Fruit fly (Drosophila melanogaster) whole organism, embryonic: ENCODE results near the gene CG42579.

Experiments used
- Asciz ChIP-seq: fragments of 200-800 bp; sonication (Bioruptor generic); optimal IDR thresholded peaks from 2 replicates; lab custom pipeline; 2017; ENCODE audit warnings: missing biosample characterization, mild to moderate bottlenecking, missing genetic modification characterization, missing genetic modification reagents
- BEAF-32 ChIP-seq: fragments of 200-800 bp; sonication (Bioruptor generic); optimal IDR thresholded peaks from 3 replicates; lab custom pipeline; 2017; ENCODE audit warnings: missing biosample characterization, missing genetic modification characterization, mild to moderate bottlenecking, moderate library complexity, missing genetic modification reagents
- Blimp-1 ChIP-seq: fragments of 200-800 bp; sonication (Bioruptor generic); optimal IDR thresholded peaks from 3 replicates; lab custom pipeline; 2018; ENCODE audit warnings: missing biosample characterization, missing genetic modification characterization, mild to moderate bottlenecking, moderate library complexity, missing genetic modification reagents
- CG12769 ChIP-seq: fragments of 200-800 bp; sonication (Bioruptor generic); optimal IDR thresholded peaks from 2 replicates; lab custom pipeline; 2019; ENCODE audit warnings: missing biosample characterization, mild to moderate bottlenecking, missing genetic modification characterization, moderate library complexity
- CG13296 ChIP-seq: fragments of 200-800 bp; sonication (Bioruptor generic); optimal IDR thresholded peaks from 3 replicates; lab custom pipeline; 2018; ENCODE audit warnings: missing biosample characterization, mild to moderate bottlenecking, missing genetic modification characterization
- CG13894 ChIP-seq: fragments of 200-800 bp; sonication (Bioruptor generic); optimal IDR thresholded peaks from 3 replicates; lab custom pipeline; 2018; ENCODE audit warnings: missing biosample characterization, mild to moderate bottlenecking, missing genetic modification characterization, moderate library complexity
- CG15479 ChIP-seq: fragments of 200-800 bp; sonication (Bioruptor generic); optimal IDR thresholded peaks from 3 replicates; lab custom pipeline; 2019; ENCODE audit warnings: missing biosample characterization, mild to moderate bottlenecking, missing genetic modification characterization, moderate library complexity
- CG15696 ChIP-seq: fragments of 200-800 bp; sonication (Bioruptor generic); optimal IDR thresholded peaks from 2 replicates; lab custom pipeline; 2019; ENCODE audit warnings: missing biosample characterization, mild to moderate bottlenecking, missing genetic modification characterization, moderate library complexity
- CG17385 ChIP-seq: fragments of 200-800 bp; sonication (Bioruptor generic); optimal IDR thresholded peaks from 3 replicates; lab custom pipeline; 2018; ENCODE audit warnings: missing biosample characterization, mild to moderate bottlenecking, missing genetic modification characterization
- CG30431 ChIP-seq: fragments of 200-800 bp; sonication (Bioruptor generic); optimal IDR thresholded peaks from 2 replicates; lab custom pipeline; 2017; ENCODE audit warnings: missing biosample characterization, missing genetic modification characterization
- CG3407 ChIP-seq: fragments of 200-800 bp; sonication (Bioruptor generic); optimal IDR thresholded peaks from 2 replicates; lab custom pipeline; 2018; ENCODE audit warnings: missing biosample characterization, mild to moderate bottlenecking, missing genetic modification characterization
- CG6272 ChIP-seq: fragments of 200-800 bp; sonication (Bioruptor generic); IDR thresholded peaks from 2 replicates; pipeline ENCODE4 v1.3.6; 2022; ENCODE audit warnings: missing biosample characterization, missing genetic modification characterization
- CG6854 ChIP-seq: fragments of 200-800 bp; sonication (Bioruptor generic); optimal IDR thresholded peaks from 3 replicates; lab custom pipeline; 2017; ENCODE audit warnings: missing biosample characterization, mild to moderate bottlenecking, missing genetic modification characterization
- CG7786 ChIP-seq: fragments of 200-800 bp; sonication (Bioruptor generic); optimal IDR thresholded peaks from 2 replicates; lab custom pipeline; 2016; ENCODE audit warnings: missing biosample characterization, missing genetic modification characterization
- CG7928 ChIP-seq: fragments of 200-800 bp; sonication (Bioruptor generic); optimal IDR thresholded peaks from 2 replicates; lab custom pipeline; 2017; ENCODE audit warnings: missing biosample characterization, mild to moderate bottlenecking, missing genetic modification characterization
- CG8924 ChIP-seq: fragments of 200-800 bp; optimal IDR thresholded peaks from 3 replicates; lab custom pipeline; 2019; ENCODE audit warnings: missing biosample characterization, mild to moderate bottlenecking, missing genetic modification characterization, moderate library complexity
- CG9727 ChIP-seq: fragments of 200-800 bp; sonication (Bioruptor generic); optimal IDR thresholded peaks from 3 replicates; lab custom pipeline; 2017; ENCODE audit warnings: missing biosample characterization, mild to moderate bottlenecking, missing genetic modification characterization
- CHES-1-like ChIP-seq: fragments of 200-800 bp; sonication (Bioruptor generic); optimal IDR thresholded peaks from 2 replicates; lab custom pipeline; 2016; ENCODE audit warnings: missing biosample characterization, missing genetic modification characterization
- Dip3 ChIP-seq: fragments of 200-800 bp; sonication (Bioruptor generic); optimal IDR thresholded peaks from 3 replicates; lab custom pipeline; 2016; ENCODE audit warnings: missing biosample characterization, missing genetic modification characterization
- Doc3 ChIP-seq: fragments of 200-800 bp; sonication (Bioruptor generic); IDR thresholded peaks from 3 replicates; pipeline ENCODE4 v1.3.6; 2022; ENCODE audit warnings: missing biosample characterization, missing genetic modification characterization; ENCODE audit not compliant: partially characterized antibody
- E2f1 ChIP-seq: fragments of 200-800 bp; sonication (Bioruptor generic); IDR thresholded peaks from 2 replicates; pipeline ENCODE4 v1.3.6; 2022; ENCODE audit warnings: missing biosample characterization, missing genetic modification characterization
- Elba2 ChIP-seq: fragments of 200-800 bp; sonication (Bioruptor generic); optimal IDR thresholded peaks from 3 replicates; lab custom pipeline; 2016; ENCODE audit warnings: missing biosample characterization, missing genetic modification characterization
- HLH3B ChIP-seq: fragments of 200-800 bp; sonication (Bioruptor generic); IDR thresholded peaks from 2 replicates; pipeline ENCODE4 v1.3.6; 2022; ENCODE audit warnings: missing biosample characterization, missing genetic modification characterization
- Hand ChIP-seq: fragments of 200-800 bp; sonication (Bioruptor generic); optimal IDR thresholded peaks from 2 replicates; lab custom pipeline; 2017; ENCODE audit warnings: mild to moderate bottlenecking, missing biosample characterization, missing genetic modification reagents, missing genetic modification characterization
- Hey ChIP-seq: fragments of 200-800 bp; sonication (Bioruptor generic); optimal IDR thresholded peaks from 3 replicates; lab custom pipeline; 2018; ENCODE audit warnings: missing biosample characterization, mild to moderate bottlenecking, missing genetic modification characterization
- Hr3 ChIP-seq: fragments of 200-800 bp; sonication (Bioruptor generic); optimal IDR thresholded peaks from 3 replicates; lab custom pipeline; 2016; ENCODE audit warnings: missing biosample characterization, missing genetic modification characterization
- Meics ChIP-seq: fragments of 200-800 bp; sonication (Bioruptor generic); optimal IDR thresholded peaks from 2 replicates; lab custom pipeline; 2017; ENCODE audit warnings: missing biosample characterization, mild to moderate bottlenecking, missing genetic modification characterization
- Oaz ChIP-seq: fragments of 200-800 bp; sonication (Bioruptor generic); IDR thresholded peaks from 2 replicates; pipeline ENCODE4 v1.3.6; 2022; ENCODE audit warnings: missing biosample characterization, missing genetic modification characterization
- Sox102F ChIP-seq: fragments of 200-800 bp; sonication (Bioruptor generic); optimal IDR thresholded peaks from 2 replicates; lab custom pipeline; 2018; ENCODE audit warnings: missing biosample characterization, mild to moderate bottlenecking, missing genetic modification characterization, moderate library complexity
- Sry-δ ChIP-seq: fragments of 200-800 bp; sonication (Bioruptor generic); optimal IDR thresholded peaks from 2 replicates; lab custom pipeline; 2016; ENCODE audit warnings: missing biosample characterization, missing genetic modification characterization
- bbx ChIP-seq: fragments of 200-800 bp; sonication (Bioruptor generic); IDR thresholded peaks from 2 replicates; pipeline ENCODE4 v1.3.6; 2022; ENCODE audit warnings: missing biosample characterization, missing genetic modification characterization; ENCODE audit not compliant: partially characterized antibody
- chn ChIP-seq: fragments of 200-800 bp; sonication (Bioruptor generic); optimal IDR thresholded peaks from 2 replicates; lab custom pipeline; 2016; ENCODE audit warnings: missing biosample characterization, missing genetic modification characterization
- cwo ChIP-seq: fragments of 200-800 bp; sonication (Bioruptor generic); optimal IDR thresholded peaks from 3 replicates; lab custom pipeline; 2017; ENCODE audit warnings: missing biosample characterization, missing genetic modification characterization, mild to moderate bottlenecking, moderate library complexity, missing genetic modification reagents
- en ChIP-seq: fragments of 200-800 bp; sonication (Bioruptor generic); optimal IDR thresholded peaks from 2 replicates; lab custom pipeline; 2016; ENCODE audit warnings: missing biosample characterization, missing genetic modification characterization
- gcm2 ChIP-seq: fragments of 200-800 bp; sonication (Bioruptor generic); optimal IDR thresholded peaks from 2 replicates; lab custom pipeline; 2016; ENCODE audit warnings: missing biosample characterization, missing genetic modification characterization
- gsb ChIP-seq: fragments of 200-800 bp; sonication (Bioruptor generic); IDR thresholded peaks from 2 replicates; pipeline ENCODE4 v1.3.6; 2022; ENCODE audit warnings: missing biosample characterization, missing genetic modification characterization
- ind ChIP-seq: fragments of 200-800 bp; sonication (Bioruptor generic); optimal IDR thresholded peaks from 3 replicates; lab custom pipeline; 2016; ENCODE audit warnings: missing biosample characterization, missing genetic modification characterization
- nerfin-1 ChIP-seq: fragments of 200-800 bp; sonication (Bioruptor generic); optimal IDR thresholded peaks from 3 replicates; lab custom pipeline; 2019; ENCODE audit warnings: missing biosample characterization, mild to moderate bottlenecking, missing genetic modification characterization, moderate library complexity
- onecut ChIP-seq: fragments of 200-800 bp; sonication (Bioruptor generic); IDR thresholded peaks from 2 replicates; pipeline ENCODE4 v1.3.6; 2022; ENCODE audit warnings: missing biosample characterization, missing genetic modification characterization
- pros ChIP-seq: fragments of 200-800 bp; sonication (Bioruptor generic); optimal IDR thresholded peaks from 3 replicates; lab custom pipeline; 2019; ENCODE audit warnings: missing biosample characterization, mild to moderate bottlenecking, missing genetic modification characterization, moderate library complexity
- rib ChIP-seq: fragments of 200-800 bp; sonication (Bioruptor generic); IDR thresholded peaks from 2 replicates; pipeline ENCODE4 v1.3.6; 2022; ENCODE audit warnings: missing biosample characterization, missing genetic modification characterization
- schlank ChIP-seq: fragments of 200-800 bp; sonication (Bioruptor generic); optimal IDR thresholded peaks from 2 replicates; lab custom pipeline; 2018; ENCODE audit warnings: missing biosample characterization, mild to moderate bottlenecking, missing genetic modification characterization
- sens ChIP-seq: fragments of 200-800 bp; sonication (Bioruptor generic); peaks from one replicate; lab custom pipeline; 2016; ENCODE audit warnings: missing biosample characterization, missing genetic modification characterization
- so ChIP-seq: fragments of 200-800 bp; sonication (Bioruptor generic); IDR thresholded peaks from 3 replicates; pipeline ENCODE4 v1.3.6; 2022; ENCODE audit warnings: missing biosample characterization, missing genetic modification characterization
- sug ChIP-seq: fragments of 200-800 bp; optimal IDR thresholded peaks from 2 replicates; lab custom pipeline; 2019; ENCODE audit warnings: missing biosample characterization, mild to moderate bottlenecking, missing genetic modification characterization, moderate library complexity
- vfl ChIP-seq: fragments of 200-800 bp; sonication (Bioruptor generic); optimal IDR thresholded peaks from 2 replicates; lab custom pipeline; 2016; ENCODE audit warnings: missing biosample characterization, missing genetic modification characterization
- vvl ChIP-seq: fragments of 200-800 bp; sonication (Bioruptor generic); IDR thresholded peaks from 2 replicates; pipeline ENCODE4 v1.3.6; 2022; ENCODE audit warnings: missing biosample characterization, missing genetic modification characterization
- zen2 ChIP-seq: fragments of 200-800 bp; sonication (Bioruptor generic); IDR thresholded peaks from 3 replicates; pipeline ENCODE4 v1.3.6; 2022; ENCODE audit warnings: missing biosample characterization, missing genetic modification characterization; ENCODE audit not compliant: partially characterized antibody
- zf30C ChIP-seq: fragments of 200-800 bp; sonication (Bioruptor generic); optimal IDR thresholded peaks from 3 replicates; lab custom pipeline; 2018; ENCODE audit warnings: missing biosample characterization, mild to moderate bottlenecking, missing genetic modification characterization

CG42579 gene

dm6 chrX:20495767-20496656 is 31.4 kb upstream of the CG42579 start (continued):
- TF ChIP-seq Hey (no peak), zf30C (GFP tag; lab: Kevin White, UChicago) (no peak), CG6272 (no peak), CG17385 (peak; percentile 30), HLH3B (GFP tag; lab: Robert Waterston, UW) (peak; percentile 59), gsb (no peak), gcm2 (GFP tag; lab: Kevin White, UChicago) (no peak), rib (no peak), Elba2 (no peak), so (GFP tag; lab: Robert Waterston, UW) (peak; percentile 21; the same call in 1 of the 3 replicates), CG7786 (GFP tag; lab: Kevin White, UChicago) (peak; percentile 67), CG15479 (GFP tag; lab: Kevin White, UChicago) (no peak), vvl (GFP tag; lab: Robert Waterston, UW) (peak; percentile 52; the same call in 1 of the 2 replicates), Hr3 (peak; percentile 48), CG13894 (tag; lab: Kevin White, UChicago) (no peak), Sry-δ (GFP tag; lab: Kevin White, UChicago) (peak; percentile 11), onecut (peak; percentile 90), zen2 (GFP tag; lab: Robert Waterston, UW) (no peak), CG8924 (tag; lab: Kevin White, UChicago) (peak; percentile 76), CG7928 (no peak), CG3407 (peak; percentile 23), Hand (no peak), Doc3 (GFP tag; lab: Robert Waterston, UW) (no peak), CG6854 (GFP tag; lab: Kevin White, UChicago) (peak; percentile 24), bbx (no peak), CG13296 (GFP tag; lab: Kevin White, UChicago) (peak; percentile 20), CHES-1-like (GFP tag; lab: Kevin White, UChicago) (peak; percentile 15), schlank (tag; lab: Kevin White, UChicago) (no peak), Meics (GFP tag; lab: Kevin White, UChicago) (peak; percentile 57), pros (no peak), CG30431 (GFP tag; lab: Kevin White, UChicago) (no peak), BEAF-32 (GFP tag; lab: Kevin White, UChicago) (no peak), nerfin-1 (tag; lab: Kevin White, UChicago) (peak; percentile 42), CG15696 (tag; lab: Kevin White, UChicago) (peak; percentile 46), Blimp-1 (GFP tag; lab: Kevin White, UChicago) (peak; percentile 70), chn (GFP tag; lab: Kevin White, UChicago) (peak; percentile 51), sens (GFP tag; lab: Kevin White, UChicago) (peak; percentile 96), en (GFP tag; lab: Kevin White, UChicago) (peak; percentile 56), vfl (GFP tag; lab: Kevin White, UChicago) (no peak), Dip3 (GFP tag; lab: Kevin White, UChicago) (peak; percentile 42), Oaz (GFP tag; lab: Robert Waterston, UW) (no peak), Asciz (peak; percentile 49), CG12769 (tag; lab: Kevin White, UChicago) (peak; percentile 12), sug (no peak), Sox102F (GFP tag; lab: Kevin White, UChicago) (peak; percentile 77), E2f1 (GFP tag; lab: Robert Waterston, UW) (peak; percentile 42), cwo (GFP tag; lab: Kevin White, UChicago) (peak; percentile 58), ind (GFP tag; lab: Kevin White, UChicago) (peak; percentile 57), CG9727 (GFP tag; lab: Kevin White, UChicago) (peak; percentile 71)
